Fruit fly (Drosophila melanogaster) whole organism, embryonic: Measurements from ENCODE around the gene CG14903.

Source experiments
- BEAF-32 ChIP-seq: fragments of 200-800 bp; sonication (Bioruptor generic); optimal IDR thresholded peaks from 3 replicates; lab custom pipeline; 2017; ENCODE audit warnings: missing biosample characterization, missing genetic modification characterization, mild to moderate bottlenecking, moderate library complexity, missing genetic modification reagents
- Blimp-1 ChIP-seq: fragments of 200-800 bp; sonication (Bioruptor generic); optimal IDR thresholded peaks from 3 replicates; lab custom pipeline; 2018; ENCODE audit warnings: missing biosample characterization, missing genetic modification characterization, mild to moderate bottlenecking, moderate library complexity, missing genetic modification reagents
- CG10959 ChIP-seq: fragments of 200-800 bp; sonication (Bioruptor generic); IDR thresholded peaks from 2 replicates; pipeline ENCODE4 v1.3.6; 2022; ENCODE audit warnings: missing biosample characterization, missing genetic modification characterization
- CG11085 ChIP-seq: fragments of 200-800 bp; sonication (Bioruptor generic); IDR thresholded peaks from 2 replicates; pipeline ENCODE4 v1.3.6; 2022; ENCODE audit warnings: missing biosample characterization, missing genetic modification characterization
- CG12155 ChIP-seq: fragments of 200-800 bp; sonication (Bioruptor generic); optimal IDR thresholded peaks from 3 replicates; lab custom pipeline; 2016; ENCODE audit warnings: missing biosample characterization, missing genetic modification characterization
- CG12219 ChIP-seq: fragments of 200-800 bp; sonication (Bioruptor generic); optimal IDR thresholded peaks from 3 replicates; lab custom pipeline; 2018; ENCODE audit warnings: missing biosample characterization, mild to moderate bottlenecking, missing genetic modification characterization
- CG12769 ChIP-seq: fragments of 200-800 bp; sonication (Bioruptor generic); optimal IDR thresholded peaks from 2 replicates; lab custom pipeline; 2019; ENCODE audit warnings: missing biosample characterization, mild to moderate bottlenecking, missing genetic modification characterization, moderate library complexity
- CG13775 ChIP-seq: fragments of 200-800 bp; sonication (Bioruptor generic); optimal IDR thresholded peaks from 3 replicates; lab custom pipeline; 2017; ENCODE audit warnings: missing biosample characterization, mild to moderate bottlenecking, missing genetic modification characterization
- CG13894 ChIP-seq: fragments of 200-800 bp; sonication (Bioruptor generic); optimal IDR thresholded peaks from 3 replicates; lab custom pipeline; 2018; ENCODE audit warnings: missing biosample characterization, mild to moderate bottlenecking, missing genetic modification characterization, moderate library complexity
- CG15073 ChIP-seq: fragments of 200-800 bp; sonication (Bioruptor generic); optimal IDR thresholded peaks from 2 replicates; lab custom pipeline; 2016; ENCODE audit warnings: missing biosample characterization, missing genetic modification characterization
- CG15269 ChIP-seq: fragments of 200-800 bp; sonication (Bioruptor generic); optimal IDR thresholded peaks from 2 replicates; lab custom pipeline; 2018; ENCODE audit warnings: missing biosample characterization, mild to moderate bottlenecking, missing genetic modification characterization, moderate library complexity
- CG15479 ChIP-seq: fragments of 200-800 bp; sonication (Bioruptor generic); optimal IDR thresholded peaks from 3 replicates; lab custom pipeline; 2019; ENCODE audit warnings: missing biosample characterization, mild to moderate bottlenecking, missing genetic modification characterization, moderate library complexity
- CG16813 ChIP-seq: fragments of 200-800 bp; sonication (Bioruptor generic); IDR thresholded peaks from 3 replicates; pipeline ENCODE4 v1.3.6; 2022; ENCODE audit warnings: missing biosample characterization, missing genetic modification characterization; ENCODE audit not compliant: partially characterized antibody
- CG32767 ChIP-seq: fragments of 200-800 bp; sonication (Bioruptor generic); IDR thresholded peaks from 2 replicates; pipeline ENCODE4 v1.3.6; 2022; ENCODE audit warnings: missing biosample characterization, missing genetic modification characterization
- CG34224 ChIP-seq: fragments of 200-800 bp; sonication (Bioruptor generic); IDR thresholded peaks from 3 replicates; pipeline ENCODE4 v1.3.6; 2022; ENCODE audit warnings: missing biosample characterization, missing genetic modification characterization; ENCODE audit not compliant: partially characterized antibody
- CG8281 ChIP-seq: fragments of 200-800 bp; sonication (Bioruptor generic); optimal IDR thresholded peaks from 2 replicates; lab custom pipeline; 2018; ENCODE audit warnings: missing biosample characterization, mild to moderate bottlenecking, missing genetic modification characterization, moderate library complexity
- Deaf1 ChIP-seq: fragments of 200-800 bp; optimal IDR thresholded peaks from 3 replicates; lab custom pipeline; 2019; ENCODE audit warnings: missing biosample characterization, mild to moderate bottlenecking, missing genetic modification characterization, moderate library complexity
- Dref ChIP-seq: fragments of 200-800 bp; sonication (Bioruptor generic); IDR thresholded peaks from 2 replicates; pipeline ENCODE4 v1.3.6; 2022; ENCODE audit warnings: missing biosample characterization, missing genetic modification characterization
- Ets65A ChIP-seq: fragments of 200-800 bp; sonication (Bioruptor generic); peaks from one replicate; lab custom pipeline; 2016; ENCODE audit warnings: missing biosample characterization, missing genetic modification characterization
- Fer1 ChIP-seq: fragments of 200-800 bp; sonication (Bioruptor generic); optimal IDR thresholded peaks from 2 replicates; lab custom pipeline; 2017; ENCODE audit warnings: missing biosample characterization, mild to moderate bottlenecking, missing genetic modification characterization
- GATAe ChIP-seq: fragments of 200-800 bp; sonication (Bioruptor generic); conservative IDR thresholded peaks from 2 replicates; pipeline ENCODE4 v1.3.6; 2022; ENCODE audit warnings: missing biosample characterization, missing genetic modification characterization
- H2.0 ChIP-seq: fragments of 200-800 bp; sonication (Bioruptor generic); IDR thresholded peaks from 2 replicates; pipeline ENCODE4 v1.3.6; 2022; ENCODE audit warnings: missing biosample characterization, missing genetic modification characterization
- Med ChIP-seq: fragments of 200-800 bp; sonication (Bioruptor generic); peaks from one replicate; lab custom pipeline; 2016; ENCODE audit warnings: missing biosample characterization, missing genetic modification characterization, mild to moderate bottlenecking, inconsistent platforms, moderate library complexity
- NfI ChIP-seq: fragments of 200-800 bp; sonication (Bioruptor generic); optimal IDR thresholded peaks from 3 replicates; lab custom pipeline; 2018; ENCODE audit warnings: missing biosample characterization, mild to moderate bottlenecking, missing genetic modification characterization, moderate library complexity
- Rx ChIP-seq: fragments of 200-800 bp; sonication (Bioruptor generic); IDR thresholded peaks from 2 replicates; pipeline ENCODE4 v1.3.6; 2022; ENCODE audit warnings: missing biosample characterization, missing genetic modification characterization
- Sox102F ChIP-seq: fragments of 200-800 bp; sonication (Bioruptor generic); optimal IDR thresholded peaks from 2 replicates; lab custom pipeline; 2018; ENCODE audit warnings: missing biosample characterization, mild to moderate bottlenecking, missing genetic modification characterization, moderate library complexity
- bowl ChIP-seq: fragments of 200-800 bp; sonication (Bioruptor generic); IDR thresholded peaks from 2 replicates; pipeline ENCODE4 v1.3.6; 2022; ENCODE audit warnings: missing biosample characterization, missing genetic modification characterization
- cato ChIP-seq: fragments of 200-800 bp; sonication (Bioruptor generic); optimal IDR thresholded peaks from 2 replicates; lab custom pipeline; 2016; ENCODE audit warnings: missing biosample characterization, missing genetic modification characterization, borderline replicate concordance
- caup ChIP-seq: fragments of 200-800 bp; sonication (Bioruptor generic); optimal IDR thresholded peaks from 3 replicates; lab custom pipeline; 2017; ENCODE audit warnings: missing biosample characterization, mild to moderate bottlenecking, missing genetic modification characterization, moderate library complexity; ENCODE audit not compliant: severe bottlenecking
- chinmo ChIP-seq: fragments of 200-800 bp; sonication (Bioruptor generic); IDR thresholded peaks from 4 replicates; pipeline ENCODE4 v1.3.6; 2022; ENCODE audit warnings: missing biosample characterization, missing genetic modification characterization; ENCODE audit not compliant: partially characterized antibody
- croc ChIP-seq: fragments of 200-800 bp; sonication (Bioruptor generic); conservative IDR thresholded peaks from 3 replicates; pipeline ENCODE4 v1.3.6; 2022; ENCODE audit warnings: missing biosample characterization, missing genetic modification characterization
- gcm ChIP-seq: fragments of 200-800 bp; sonication (Bioruptor generic); optimal IDR thresholded peaks from 2 replicates; lab custom pipeline; 2019; ENCODE audit warnings: missing biosample characterization, mild to moderate bottlenecking, missing genetic modification characterization, moderate library complexity
- gfzf ChIP-seq: fragments of 200-800 bp; sonication (Bioruptor generic); optimal IDR thresholded peaks from 2 replicates; lab custom pipeline; 2016; ENCODE audit warnings: missing biosample characterization, mild to moderate bottlenecking, missing genetic modification characterization, moderate library complexity
- grn ChIP-seq: fragments of 200-800 bp; sonication (Bioruptor generic); optimal IDR thresholded peaks from 3 replicates; lab custom pipeline; 2017; ENCODE audit warnings: missing biosample characterization, missing genetic modification characterization
- gsb ChIP-seq: fragments of 200-800 bp; sonication (Bioruptor generic); IDR thresholded peaks from 2 replicates; pipeline ENCODE4 v1.3.6; 2022; ENCODE audit warnings: missing biosample characterization, missing genetic modification characterization
- h ChIP-seq: fragments of >200 bp; optimal IDR thresholded peaks from 2 replicates; lab custom pipeline; 2017
- hth ChIP-seq: fragments of >200 bp; optimal IDR thresholded peaks from 2 replicates; lab custom pipeline; 2017; ENCODE audit warnings: inconsistent platforms
- kah ChIP-seq: fragments of 200-800 bp; sonication (Bioruptor generic); optimal IDR thresholded peaks from 2 replicates; lab custom pipeline; 2018; ENCODE audit warnings: missing biosample characterization, mild to moderate bottlenecking, missing genetic modification characterization
- lola ChIP-seq, 3 experiments: fragments of >200 bp in 2 of 3; fragments of 200-800 bp in 1 of 3; sonication (Bioruptor generic) in 1 of 3; optimal IDR thresholded peaks; 2 replicates each; lab custom pipeline; 2017 to 2019; ENCODE audit warnings: missing biosample characterization in 3 of 3, missing genetic modification characterization in 3 of 3, mild to moderate bottlenecking in 1 of 3, moderate library complexity in 1 of 3
- oc ChIP-seq: fragments of 200-800 bp; sonication (Bioruptor generic); optimal IDR thresholded peaks from 2 replicates; lab custom pipeline; 2018; ENCODE audit warnings: missing biosample characterization, mild to moderate bottlenecking, missing genetic modification characterization, moderate library complexity
- prd ChIP-seq, 3 experiments: fragments of >200 bp in 2 of 3; fragments of 200-800 bp in 1 of 3; sonication (Bioruptor generic) in 1 of 3; optimal IDR thresholded peaks in 2 of 3; IDR thresholded peaks in 1 of 3; 2 replicates in 2 of 3; 3 replicates in 1 of 3; pipeline versions ENCODE4 v1.3.6 to Lab custom; 2017 to 2022; ENCODE audit warnings: missing biosample characterization in 1 of 3, missing genetic modification characterization in 1 of 3
- sd ChIP-seq: fragments of 200-800 bp; sonication (Bioruptor generic); optimal IDR thresholded peaks from 3 replicates; lab custom pipeline; 2018; ENCODE audit warnings: missing biosample characterization, mild to moderate bottlenecking, missing genetic modification characterization, moderate library complexity
- sisA ChIP-seq: fragments of 200-800 bp; sonication (Bioruptor generic); IDR thresholded peaks from 2 replicates; pipeline ENCODE4 v1.3.6; 2022; ENCODE audit warnings: missing biosample characterization, missing genetic modification characterization
- vfl ChIP-seq: fragments of 200-800 bp; sonication (Bioruptor generic); optimal IDR thresholded peaks from 2 replicates; lab custom pipeline; 2016; ENCODE audit warnings: missing biosample characterization, missing genetic modification characterization

The CG14903 gene

dm6 chr3R:16604715-16605114 lies 31.2 kb upstream of the CG14903 start, which contains the start of gene CG10345 (continued):
- no peak for TF ChIP-seq gcm
- TF ChIP-seq CG32767 (GFP tag; lab: Robert Waterston, UW) = no peak
- TF ChIP-seq Rx (GFP tag; lab: Robert Waterston, UW) = no peak
- no peak for TF ChIP-seq CG11085
- TF ChIP-seq CG12155 (GFP tag; lab: Kevin White, UChicago) = no peak
- TF ChIP-seq Med = peak; percentile 47
- no peak for TF ChIP-seq vfl
- TF ChIP-seq Dref (GFP tag; lab: Robert Waterston, UW) = no peak
- TF ChIP-seq CG12769 = peak; percentile 38
- no peak for TF ChIP-seq CG8281 (tag; lab: Kevin White, UChicago)
- no peak for TF ChIP-seq CG13775 (GFP tag; lab: Kevin White, UChicago)
- TF ChIP-seq hth (lab: Kevin White, UChicago) = no peak
- TF ChIP-seq Fer1 (GFP tag; lab: Kevin White, UChicago) = no peak
- no peak for TF ChIP-seq H2.0
- peak; percentile 85 for TF ChIP-seq Deaf1 (tag; lab: Kevin White, UChicago)
- peak; percentile 56 for TF ChIP-seq CG13894 (tag; lab: Kevin White, UChicago)

dm6 chr3R:16600735-16601134 lies 27.2 kb upstream of the CG14903 start:
- peak; percentile 16 for TF ChIP-seq sd (tag; lab: Kevin White, UChicago)
- TF ChIP-seq oc (tag; lab: Kevin White, UChicago) = no peak
- TF ChIP-seq grn = peak; percentile 64
- peak; percentile 55 for TF ChIP-seq Blimp-1
- no peak for TF ChIP-seq gcm
- no peak for TF ChIP-seq sisA
- TF ChIP-seq CG16813 (GFP tag; lab: Robert Waterston, UW) = no peak
- TF ChIP-seq CG15269 (tag; lab: Kevin White, UChicago) = peak; percentile 19
- TF ChIP-seq chinmo = 0 out of 4 replicates have a peak, but pooled peaks have one; percentile 10

dm6 chr3R:16599647-16600046 lies 26.1 kb upstream of the CG14903 start:
- TF ChIP-seq bowl (GFP tag; lab: Robert Waterston, UW) (no peak), CG15479 (GFP tag; lab: Kevin White, UChicago) (no peak), CG34224 (GFP tag; lab: Robert Waterston, UW) (no peak), croc (no peak), kah (GFP tag; lab: Kevin White, UChicago) (no peak), CG10959 (GFP tag; lab: Robert Waterston, UW) (no peak), caup (GFP tag; lab: Kevin White, UChicago) (no peak), lola (GFP tag; optimal IDR thresholded peaks at IDR 0.05; lab: Kevin White, UChicago) (no peak), Sox102F (GFP tag; lab: Kevin White, UChicago) (no peak)

dm6 chr3R:16594961-16595360 lies 21.4 kb upstream of the CG14903 start:
- TF ChIP-seq prd (optimal IDR thresholded peaks at IDR 0.05; lab: Kevin White, UChicago) (no peak), prd (GFP tag; IDR thresholded peaks at IDR 0.05; lab: Robert Waterston, UW) (0 out of 3 replicates have a peak, but pooled peaks have one; percentile 18), NfI (GFP tag; lab: Kevin White, UChicago) (no peak), cato (GFP tag; lab: Kevin White, UChicago) (no peak), GATAe (no peak), CG12219 (GFP tag; lab: Kevin White, UChicago) (no peak), CG15073 (GFP tag; lab: Kevin White, UChicago) (peak; percentile 99), gfzf (GFP tag; lab: Kevin White, UChicago) (no peak), Ets65A (GFP tag; lab: Kevin White, UChicago) (peak; percentile 36), gsb (GFP tag; lab: Robert Waterston, UW) (peak; percentile 14; the same call in 1 of the 2 replicates), BEAF-32 (no peak), h (lab: Kevin White, UChicago) (peak; percentile 66)
